Worm (Caenorhabditis elegans) whole organism, mixed stage, embryonic: ENCODE results near the gene K06A9.1.

ENCODE experiments used
- M03D4.4 ChIP-seq: sonication (generic microtip); optimal IDR thresholded peaks from 2 replicates; lab custom pipeline; 2017; ENCODE audit warnings: mild to moderate bottlenecking, missing genetic modification characterization, missing compliant biosample characterization
- blmp-1 ChIP-seq: fragments of 150-350 bp; optimal IDR thresholded peaks from 2 replicates; lab custom pipeline; 2014; ENCODE audit warnings: missing biosample characterization, missing genetic modification characterization
- ceh-39 ChIP-seq: fragments of 150-350 bp; optimal IDR thresholded peaks from 2 replicates; lab custom pipeline; 2014; ENCODE audit warnings: missing biosample characterization, missing genetic modification characterization
- ceh-43 ChIP-seq: fragments of 200-800 bp; sonication (Bioruptor generic); optimal IDR thresholded peaks from 2 replicates; lab custom pipeline; 2018; ENCODE audit warnings: mild to moderate bottlenecking, missing genetic modification characterization, moderate library complexity, missing compliant biosample characterization
- ceh-83 ChIP-seq: fragments of 200-800 bp; sonication (Bioruptor generic); optimal IDR thresholded peaks from 2 replicates; lab custom pipeline; 2018; ENCODE audit warnings: mild to moderate bottlenecking, missing genetic modification characterization, missing compliant biosample characterization
- ces-1 ChIP-seq: fragments of 150-350 bp; optimal IDR thresholded peaks from 2 replicates; lab custom pipeline; 2014; ENCODE audit warnings: missing biosample characterization, missing genetic modification reagents, missing genetic modification characterization
- cnd-1 ChIP-seq: fragments of 200-800 bp; sonication (Bioruptor generic); optimal IDR thresholded peaks from 2 replicates; lab custom pipeline; 2018; ENCODE audit warnings: mild to moderate bottlenecking, missing genetic modification characterization, missing compliant biosample characterization
- drap-1 ChIP-seq: fragments of 200-800 bp; sonication (Bioruptor generic); optimal IDR thresholded peaks from 3 replicates; lab custom pipeline; 2018; ENCODE audit warnings: mild to moderate bottlenecking, missing genetic modification characterization, missing compliant biosample characterization
- elt-1 ChIP-seq: sonication (generic microtip); optimal IDR thresholded peaks from 2 replicates; lab custom pipeline; 2017; ENCODE audit warnings: missing genetic modification characterization, mild to moderate bottlenecking, missing compliant biosample characterization, antibody characterized with exemption, moderate library complexity, borderline replicate concordance; ENCODE audit not compliant: insufficient read depth
- flh-1 ChIP-seq: fragments of 200-800 bp; sonication (Bioruptor generic); optimal IDR thresholded peaks from 2 replicates; lab custom pipeline; 2018; ENCODE audit warnings: mild to moderate bottlenecking, missing genetic modification characterization, moderate library complexity, missing compliant biosample characterization
- ham-2 ChIP-seq: fragments of 200-800 bp; sonication (Bioruptor generic); optimal IDR thresholded peaks from 2 replicates; lab custom pipeline; 2018; ENCODE audit warnings: mild to moderate bottlenecking, missing genetic modification characterization, missing compliant biosample characterization
- hlh-1 ChIP-seq: fragments of 150-350 bp; optimal IDR thresholded peaks from 2 replicates; lab custom pipeline; 2014; ENCODE audit warnings: missing biosample characterization, missing genetic modification reagents, missing genetic modification characterization
- lin-13 ChIP-seq: fragments of 150-350 bp; optimal IDR thresholded peaks from 2 replicates; lab custom pipeline; 2014; ENCODE audit warnings: missing biosample characterization, missing genetic modification characterization
- lsy-2 ChIP-seq: fragments of 150-350 bp; optimal IDR thresholded peaks from 2 replicates; lab custom pipeline; 2014; ENCODE audit warnings: missing biosample characterization, missing genetic modification characterization
- mls-2 ChIP-seq: sonication (generic microtip); optimal IDR thresholded peaks from 2 replicates; lab custom pipeline; 2016; ENCODE audit warnings: mild to moderate bottlenecking, missing genetic modification characterization, moderate library complexity, missing compliant biosample characterization
- nhr-12 ChIP-seq: fragments of 150-350 bp; optimal IDR thresholded peaks from 2 replicates; lab custom pipeline; 2014; ENCODE audit warnings: missing biosample characterization, missing genetic modification characterization
- nhr-2 ChIP-seq: fragments of 150-350 bp; optimal IDR thresholded peaks from 2 replicates; lab custom pipeline; 2014; ENCODE audit warnings: missing biosample characterization, missing genetic modification characterization
- nhr-237 ChIP-seq: fragments of 150-350 bp; optimal IDR thresholded peaks from 2 replicates; lab custom pipeline; 2014; ENCODE audit warnings: missing biosample characterization, missing genetic modification characterization
- nhr-28 ChIP-seq: fragments of 150-350 bp; optimal IDR thresholded peaks from 2 replicates; lab custom pipeline; 2014; ENCODE audit warnings: missing biosample characterization, missing genetic modification characterization
- nhr-76 ChIP-seq: sonication (generic microtip); optimal IDR thresholded peaks from 2 replicates; lab custom pipeline; 2017; ENCODE audit warnings: missing biosample characterization, missing genetic modification characterization
- sem-2 ChIP-seq: fragments of 200-800 bp; sonication (Bioruptor generic); optimal IDR thresholded peaks from 2 replicates; lab custom pipeline; 2018; ENCODE audit warnings: mild to moderate bottlenecking, missing genetic modification characterization, missing compliant biosample characterization
- snpc-4 ChIP-seq: fragments of 150-350 bp; optimal IDR thresholded peaks from 2 replicates; lab custom pipeline; 2014; ENCODE audit warnings: missing biosample characterization, missing genetic modification characterization
- sptf-1 ChIP-seq: sonication (generic microtip); optimal IDR thresholded peaks from 2 replicates; lab custom pipeline; 2017; ENCODE audit warnings: mild to moderate bottlenecking, missing genetic modification characterization, moderate library complexity, missing compliant biosample characterization
- tbx-8 ChIP-seq: fragments of 200-800 bp; sonication (Bioruptor generic); optimal IDR thresholded peaks from 2 replicates; lab custom pipeline; 2018; ENCODE audit warnings: mild to moderate bottlenecking, missing genetic modification characterization, moderate library complexity, missing compliant biosample characterization
- unc-120 ChIP-seq: sonication (generic microtip); optimal IDR thresholded peaks from 2 replicates; lab custom pipeline; 2017; ENCODE audit warnings: missing genetic modification characterization, missing compliant biosample characterization; ENCODE audit not compliant: poor library complexity, severe bottlenecking
- unc-62 ChIP-seq: fragments of 150-350 bp; optimal IDR thresholded peaks from 2 replicates; lab custom pipeline; 2014; ENCODE audit warnings: missing biosample characterization, missing genetic modification reagents, missing genetic modification characterization
- zip-8 ChIP-seq: fragments of 150-350 bp; optimal IDR thresholded peaks from 2 replicates; lab custom pipeline; 2014; ENCODE audit warnings: missing biosample characterization, missing genetic modification characterization
- ztf-11 ChIP-seq: fragments of 150-350 bp; optimal IDR thresholded peaks from 2 replicates; lab custom pipeline; 2014; ENCODE audit warnings: missing biosample characterization, missing genetic modification characterization

The K06A9.1 gene

ce11 chrX:1589962-1590361 lies 42.7 kb downstream of the K06A9.1 start:
- TF ChIP-seq lsy-2 (tag; lab: Kevin White, UChicago) = no peak
- no peak for TF ChIP-seq hlh-1
- no peak for TF ChIP-seq unc-62
- no peak for TF ChIP-seq sem-2
- no peak for TF ChIP-seq tbx-8

- TF ChIP-seq ces-1 (GFP tag; lab: Kevin White, UChicago) (peak; percentile 81), elt-1 (tag; lab: Kevin White, UChicago) (no peak)
- TF ChIP-seq, all 35 proteins: peak for 1
These were observed 50.9 kb downstream of the K06A9.1 start for ce11 chrX:1598061-1598690.

- TF ChIP-seq ces-1 (GFP tag; lab: Kevin White, UChicago) (peak; percentile 33), nhr-12 (tag; lab: Kevin White, UChicago) (no peak), M03D4.4 (no peak), ceh-43 (GFP tag; lab: Kevin White, UChicago) (no peak)
These were observed 52.0 kb downstream of the K06A9.1 start for ce11 chrX:1599294-1599693.

- TF ChIP-seq nhr-12 (tag; lab: Kevin White, UChicago) = no peak
- TF ChIP-seq ces-1 (GFP tag; lab: Kevin White, UChicago) = peak; percentile 90
These were observed 54.3 kb downstream of the K06A9.1 start for ce11 chrX:1601563-1601962.

- TF ChIP-seq lsy-2 (tag; lab: Kevin White, UChicago) = no peak
- peak; percentile 43 for TF ChIP-seq sem-2
- TF ChIP-seq, all 35 proteins: peak for 1
These were observed 55.2 kb downstream of the K06A9.1 start for ce11 chrX:1602548-1602947.

- TF ChIP-seq nhr-2 (peak; percentile 53), sem-2 (no peak), cnd-1 (no peak), sptf-1 (tag; lab: Kevin White, UChicago) (peak; percentile 15), ceh-83 (no peak), ztf-11 (no peak), ham-2 (no peak), mls-2 (tag; lab: Kevin White, UChicago) (peak; percentile 36)
- TF ChIP-seq, all 35 proteins: peak for 3
These were observed 55.7 kb downstream of the K06A9.1 start for ce11 chrX:1603027-1603426.

ce11 chrX:1603709-1604108 lies 56.4 kb downstream of the K06A9.1 start:
- TF ChIP-seq zip-8 (no peak), unc-120 (tag; lab: Kevin White, UChicago) (no peak), nhr-76 (tag; lab: Kevin White, UChicago) (no peak), tbx-8 (no peak), M03D4.4 (no peak), ztf-11 (no peak), nhr-237 (tag; lab: Kevin White, UChicago) (no peak), lsy-2 (tag; lab: Kevin White, UChicago) (no peak)

- TF ChIP-seq lin-13 (tag; lab: Kevin White, UChicago) (no peak), M03D4.4 (no peak), nhr-76 (tag; lab: Kevin White, UChicago) (no peak), drap-1 (no peak), zip-8 (no peak), nhr-12 (tag; lab: Kevin White, UChicago) (no peak), blmp-1 (tag; lab: Kevin White, UChicago) (no peak), ceh-39 (no peak), nhr-28 (tag; lab: Kevin White, UChicago) (no peak), unc-120 (tag; lab: Kevin White, UChicago) (no peak), ham-2 (no peak), sptf-1 (tag; lab: Kevin White, UChicago) (no peak), flh-1 (GFP tag; lab: Kevin White, UChicago) (no peak), snpc-4 (tag; lab: Kevin White, UChicago) (no peak), ceh-43 (GFP tag; lab: Kevin White, UChicago) (no peak), mls-2 (tag; lab: Kevin White, UChicago) (no peak)
These were observed 57.3 kb downstream of the K06A9.1 start, which contains the start of gene H11E01.3 for ce11 chrX:1604606-1605005. Gene H11E01.3, plus strand, starts transcription at chrX:1604906.
